Worm (Caenorhabditis elegans) whole organism, late embryonic: ENCODE data around the gene srh-281.

Experiments
- ceh-14 ChIP-seq: sonication (generic microtip); optimal IDR thresholded peaks from 2 replicates; lab custom pipeline; 2016; ENCODE audit warnings: missing genotype, missing genetic modification characterization, missing compliant biosample characterization
- che-1 ChIP-seq: sonication (generic microtip); optimal IDR thresholded peaks from 2 replicates; lab custom pipeline; 2016; ENCODE audit warnings: mild to moderate bottlenecking, missing genetic modification characterization, missing compliant biosample characterization
- eyg-1 ChIP-seq: sonication (generic microtip); optimal IDR thresholded peaks from 2 replicates; lab custom pipeline; 2016; ENCODE audit warnings: missing genotype, missing genetic modification characterization, missing compliant biosample characterization
- hlh-13 ChIP-seq: fragments of 200-800 bp; sonication (Bioruptor generic); optimal IDR thresholded peaks from 2 replicates; lab custom pipeline; 2018; ENCODE audit warnings: mild to moderate bottlenecking, missing genetic modification characterization, missing compliant biosample characterization
- pat-9 ChIP-seq: fragments of 200-800 bp; sonication (Bioruptor generic); optimal IDR thresholded peaks from 2 replicates; lab custom pipeline; 2018; ENCODE audit warnings: mild to moderate bottlenecking, missing genetic modification characterization, moderate library complexity, missing compliant biosample characterization
- pha-4 ChIP-seq: fragments of 150-350 bp; optimal IDR thresholded peaks from 2 replicates; lab custom pipeline; 2018; ENCODE audit warnings: missing biosample characterization, missing genetic modification reagents, missing genetic modification characterization
- pqm-1 ChIP-seq: sonication (generic microtip); optimal IDR thresholded peaks from 2 replicates; lab custom pipeline; 2016; ENCODE audit warnings: missing genetic modification characterization, missing compliant biosample characterization
- rnt-1 ChIP-seq: sonication (generic microtip); optimal IDR thresholded peaks from 2 replicates; lab custom pipeline; 2016; ENCODE audit warnings: missing genetic modification characterization, missing compliant biosample characterization
- ztf-16 ChIP-seq: sonication (generic microtip); optimal IDR thresholded peaks from 2 replicates; lab custom pipeline; 2017; ENCODE audit warnings: missing genetic modification characterization, missing compliant biosample characterization

- no peak for TF ChIP-seq hlh-13
- TF ChIP-seq ztf-16 (tag; lab: Kevin White, UChicago): no peak
- no peak for TF ChIP-seq pha-4 (tag; lab: Kevin White, UChicago)
- TF ChIP-seq ceh-14 (tag; lab: Kevin White, UChicago): no peak
- no peak for TF ChIP-seq eyg-1 (tag; lab: Kevin White, UChicago)
- TF ChIP-seq che-1: no peak
- TF ChIP-seq pat-9 (tag; lab: Kevin White, UChicago): no peak
- no peak for TF ChIP-seq rnt-1 (tag; lab: Kevin White, UChicago)
- TF ChIP-seq pqm-1 (tag; lab: Kevin White, UChicago): no peak
Observed at ce11 chrV:16162124-16162735, 28.4 kb upstream of the srh-281 start, which contains the start of the genes str-109 and F10A3.11.
